Worm (Caenorhabditis elegans) whole organism, L4 larva: ENCODE measurements around the gene dkc-1.

ENCODE experiments used
- F26F4.8 ChIP-seq: fragments of 200-800 bp; sonication (Bioruptor generic); conservative IDR thresholded peaks from 2 replicates; pipeline ENCODE4 v1.3.6; 2022; ENCODE audit warnings: missing genetic modification characterization, missing compliant biosample characterization
- F37D6.2 ChIP-seq: sonication (generic microtip); optimal IDR thresholded peaks from 2 replicates; lab custom pipeline; 2016; ENCODE audit warnings: mild to moderate bottlenecking, missing genetic modification characterization, missing compliant biosample characterization
- F49E8.2 ChIP-seq: sonication (generic microtip); optimal IDR thresholded peaks from 2 replicates; lab custom pipeline; 2016; ENCODE audit warnings: missing compliant biosample characterization, mild to moderate bottlenecking, missing genetic modification characterization, borderline replicate concordance
- R02D3.7 ChIP-seq: fragments of 150-350 bp; sonication (generic microtip); optimal IDR thresholded peaks from 3 replicates; lab custom pipeline; 2014; ENCODE audit warnings: missing biosample characterization, missing genetic modification characterization
- Y5F2A.4 ChIP-seq: fragments of 200-800 bp; sonication (Bioruptor generic); optimal IDR thresholded peaks from 2 replicates; lab custom pipeline; 2018; ENCODE audit warnings: mild to moderate bottlenecking, missing genetic modification characterization, missing compliant biosample characterization
- ZK546.5 ChIP-seq, 2 experiments: sonication (generic microtip); optimal IDR thresholded peaks; 2 replicates each; lab custom pipeline; 2017; ENCODE audit warnings: missing biosample characterization in 2 of 2, missing genetic modification characterization in 2 of 2
- aha-1 ChIP-seq: fragments of 150-350 bp; peaks from one replicate; lab custom pipeline; 2014; ENCODE audit warnings: missing biosample characterization, missing genetic modification characterization
- ama-1 ChIP-seq: fragments of 150-350 bp; optimal IDR thresholded peaks from 2 replicates; lab custom pipeline; 2014; ENCODE audit warnings: inconsistent platforms, mixed read lengths
- ceh-28 ChIP-seq: fragments of 150-350 bp; optimal IDR thresholded peaks from 2 replicates; lab custom pipeline; 2014; ENCODE audit warnings: missing biosample characterization, missing genetic modification reagents, missing genetic modification characterization
- daf-12 ChIP-seq: fragments of 150-350 bp; optimal IDR thresholded peaks from 2 replicates; lab custom pipeline; 2014; ENCODE audit warnings: missing biosample characterization, missing genetic modification reagents, missing genetic modification characterization
- daf-19 ChIP-seq: fragments of 200-800 bp; sonication (Bioruptor generic); conservative IDR thresholded peaks from 2 replicates; pipeline ENCODE4 v1.3.6; 2022; ENCODE audit warnings: missing genetic modification characterization, missing compliant biosample characterization
- dmd-6 ChIP-seq: fragments of 200-800 bp; sonication (Bioruptor generic); IDR thresholded peaks from 2 replicates; pipeline ENCODE4 v1.3.6; 2022; ENCODE audit warnings: missing genetic modification reagents, missing genetic modification characterization, missing compliant biosample characterization
- dpl-1 ChIP-seq: fragments of 150-350 bp; optimal IDR thresholded peaks from 2 replicates; lab custom pipeline; 2014; ENCODE audit warnings: missing biosample characterization, missing genetic modification reagents, missing genetic modification characterization
- dve-1 ChIP-seq: sonication (generic microtip); optimal IDR thresholded peaks from 2 replicates; lab custom pipeline; 2017; ENCODE audit warnings: antibody characterized with exemption, mild to moderate bottlenecking, missing genetic modification characterization, missing compliant biosample characterization; ENCODE audit not compliant: insufficient read depth
- hif-1 ChIP-seq, 2 experiments: sonication (generic microtip); optimal IDR thresholded peaks; 2 replicates each; lab custom pipeline; 2016 to 2017; ENCODE audit warnings: missing compliant biosample characterization in 2 of 2, missing genetic modification characterization in 2 of 2, missing genetic modification reagents in 2 of 2, missing genotype in 2 of 2, mild to moderate bottlenecking in 1 of 2
- hlh-11 ChIP-seq: fragments of 200-800 bp; sonication (Bioruptor generic); optimal IDR thresholded peaks from 2 replicates; lab custom pipeline; 2018; ENCODE audit warnings: mild to moderate bottlenecking, missing genetic modification characterization, missing compliant biosample characterization
- hmg-1.1 ChIP-seq: fragments of 200-800 bp; sonication (Bioruptor generic); IDR thresholded peaks from 2 replicates; pipeline ENCODE4 v1.3.6; 2022; ENCODE audit warnings: missing genetic modification reagents, missing genetic modification characterization, missing compliant biosample characterization
- jun-1 ChIP-seq: fragments of 150-350 bp; optimal IDR thresholded peaks from 2 replicates; lab custom pipeline; 2014; ENCODE audit warnings: missing biosample characterization, missing genetic modification reagents, missing genetic modification characterization
- lin-1 ChIP-seq: fragments of 200-800 bp; sonication (Bioruptor generic); IDR thresholded peaks from 2 replicates; pipeline ENCODE4 v1.3.6; 2022; ENCODE audit warnings: missing genetic modification reagents, missing genetic modification characterization, missing compliant biosample characterization
- lin-29 ChIP-seq: fragments of 200-800 bp; sonication (Bioruptor generic); IDR thresholded peaks from 2 replicates; pipeline ENCODE4 v1.3.6; 2022; ENCODE audit warnings: missing genetic modification reagents, missing genetic modification characterization, missing compliant biosample characterization
- lin-38 ChIP-seq: fragments of 200-800 bp; sonication (Bioruptor generic); IDR thresholded peaks from 2 replicates; pipeline ENCODE4 v1.3.6; 2022; ENCODE audit warnings: missing genetic modification reagents, missing genetic modification characterization, missing compliant biosample characterization
- lsy-2 ChIP-seq, 2 experiments: fragments of 150-350 bp in 1 of 2; sonication (generic microtip) in 1 of 2; optimal IDR thresholded peaks; 2 replicates each; lab custom pipeline; 2014 to 2017; ENCODE audit warnings: missing biosample characterization in 2 of 2, missing genetic modification characterization in 2 of 2
- madf-5 ChIP-seq, 2 experiments: fragments of 200-800 bp; sonication (Bioruptor generic); IDR thresholded peaks; 2 replicates each; pipeline ENCODE4 v1.3.6; 2022; ENCODE audit warnings: missing compliant biosample characterization in 2 of 2, missing genetic modification characterization in 2 of 2
- mxl-3 ChIP-seq: fragments of 200-800 bp; sonication (Bioruptor generic); optimal IDR thresholded peaks from 2 replicates; lab custom pipeline; 2018; ENCODE audit warnings: mild to moderate bottlenecking, missing genetic modification characterization, missing compliant biosample characterization
- nhr-237 ChIP-seq: sonication (generic microtip); optimal IDR thresholded peaks from 2 replicates; lab custom pipeline; 2017; ENCODE audit warnings: missing biosample characterization, missing genetic modification characterization
- nhr-28 ChIP-seq: fragments of 150-350 bp; optimal IDR thresholded peaks from 2 replicates; lab custom pipeline; 2014; ENCODE audit warnings: missing biosample characterization, missing genetic modification characterization
- nhr-41 ChIP-seq: fragments of 200-800 bp; sonication (Bioruptor generic); IDR thresholded peaks from 2 replicates; pipeline ENCODE4 v1.3.6; 2022; ENCODE audit warnings: missing genetic modification reagents, missing genetic modification characterization, missing compliant biosample characterization
- nhr-76 ChIP-seq: fragments of 150-350 bp; optimal IDR thresholded peaks from 2 replicates; lab custom pipeline; 2014; ENCODE audit warnings: missing biosample characterization, missing genetic modification characterization
- nhr-77 ChIP-seq: fragments of 150-350 bp; optimal IDR thresholded peaks from 2 replicates; lab custom pipeline; 2014; ENCODE audit warnings: missing biosample characterization, missing genetic modification characterization
- pha-4 ChIP-seq, 2 experiments: fragments of 150-350 bp in 1 of 2; fragments of 200-800 bp in 1 of 2; sonication (Bioruptor generic) in 1 of 2; IDR thresholded peaks in 1 of 2; optimal IDR thresholded peaks in 1 of 2; 2 replicates each; pipeline versions ENCODE4 v1.3.6 to Lab custom; 2014 to 2022; ENCODE audit warnings: missing genetic modification characterization in 2 of 2, missing genetic modification reagents in 2 of 2, missing biosample characterization in 1 of 2, missing compliant biosample characterization in 1 of 2
- php-3 ChIP-seq: fragments of 200-800 bp; sonication (Bioruptor generic); IDR thresholded peaks from 2 replicates; pipeline ENCODE4 v1.3.6; 2022; ENCODE audit warnings: missing genetic modification reagents, missing genetic modification characterization, missing compliant biosample characterization
- rbr-2 ChIP-seq: sonication (generic microtip); optimal IDR thresholded peaks from 2 replicates; lab custom pipeline; 2016; ENCODE audit warnings: missing genotype, missing genetic modification characterization, missing compliant biosample characterization
- saeg-2 ChIP-seq: fragments of 200-800 bp; sonication (Bioruptor generic); IDR thresholded peaks from 2 replicates; pipeline ENCODE4 v1.3.6; 2022; ENCODE audit warnings: missing genetic modification reagents, missing genetic modification characterization, missing compliant biosample characterization
- sdz-12 ChIP-seq: fragments of 200-800 bp; sonication (Bioruptor generic); optimal IDR thresholded peaks from 2 replicates; lab custom pipeline; 2018; ENCODE audit warnings: mild to moderate bottlenecking, missing genetic modification characterization, missing compliant biosample characterization
- snpc-1.2 ChIP-seq: fragments of 200-800 bp; sonication (Bioruptor generic); IDR thresholded peaks from 2 replicates; pipeline ENCODE4 v1.3.6; 2022; ENCODE audit warnings: missing genetic modification reagents, missing genetic modification characterization, missing compliant biosample characterization
- snpc-4 ChIP-seq: fragments of 150-350 bp; optimal IDR thresholded peaks from 2 replicates; lab custom pipeline; 2014; ENCODE audit warnings: missing biosample characterization, missing genetic modification characterization
- spr-1 ChIP-seq: sonication (generic microtip); optimal IDR thresholded peaks from 2 replicates; lab custom pipeline; 2016; ENCODE audit warnings: mild to moderate bottlenecking, missing genetic modification characterization, missing compliant biosample characterization
- tra-1 ChIP-seq: fragments of 200-800 bp; sonication (Bioruptor generic); IDR thresholded peaks from 2 replicates; pipeline ENCODE4 v1.3.6; 2022; ENCODE audit warnings: missing genetic modification reagents, missing genetic modification characterization, missing compliant biosample characterization
- unc-62 ChIP-seq, 3 experiments: fragments of 150-350 bp in 1 of 3; sonication (generic microtip); optimal IDR thresholded peaks in 2 of 3; peaks in 1 of 3; 1 replicate in 1 of 3; 2 replicates in 2 of 3; lab custom pipeline; 2014 to 2017; ENCODE audit warnings: missing biosample characterization in 3 of 3, missing genetic modification characterization in 3 of 3, missing genetic modification reagents in 3 of 3, missing genotype in 1 of 3
- vab-7 ChIP-seq: fragments of 200-800 bp; sonication (Bioruptor generic); IDR thresholded peaks from 2 replicates; pipeline ENCODE4 v1.3.6; 2022; ENCODE audit warnings: missing genetic modification reagents, missing genetic modification characterization, missing compliant biosample characterization
- zag-1 ChIP-seq: fragments of 150-350 bp; optimal IDR thresholded peaks from 2 replicates; lab custom pipeline; 2014; ENCODE audit warnings: missing biosample characterization, missing genetic modification characterization

The dkc-1 gene

DNA sequence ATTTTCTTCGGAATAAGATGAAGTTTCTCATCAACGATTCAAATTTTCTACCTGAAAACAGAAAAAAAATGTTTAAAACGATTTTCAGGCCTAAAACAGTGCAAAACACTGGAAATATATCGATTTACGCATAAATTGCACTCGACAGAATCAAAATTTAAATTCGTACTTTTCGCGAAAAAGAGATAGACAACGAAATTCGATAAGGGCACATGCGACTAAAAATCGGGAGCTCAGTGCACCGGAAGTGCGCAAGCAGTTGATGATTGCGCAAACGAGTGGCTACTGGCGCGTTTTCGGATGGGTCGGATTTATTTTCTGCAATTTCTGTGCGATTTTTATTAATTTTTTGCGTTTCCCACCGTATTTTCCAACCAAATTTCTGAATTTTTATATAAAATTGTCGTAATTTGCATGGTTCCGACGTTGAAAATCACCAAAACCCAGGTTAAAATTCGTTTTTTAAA, 41.2 kb upstream of the dkc-1 start, which contains the start of the genes Y39A1A.21 and Y39A1A.22 (continued):
- TF ChIP-seq saeg-2 (GFP tag; lab: Robert Waterston, UW) (0 out of 2 replicates have a peak, but pooled peaks have one; percentile 23), lsy-2 (tag; optimal IDR thresholded peaks at IDR 0.05; lab: Kevin White, UChicago) (peak in 1 of 2 experiments; percentile 85), hlh-11 (tag; lab: Kevin White, UChicago) (peak; percentile 80), hmg-1.1 (peak; percentile 72), lin-38 (GFP tag; lab: Robert Waterston, UW) (peak; percentile 87)

- TF ChIP-seq R02D3.7 (tag; lab: Kevin White, UChicago) (no peak), snpc-1.2 (GFP tag; lab: Robert Waterston, UW) (no peak), spr-1 (tag; lab: Kevin White, UChicago) (no peak), F49E8.2 (no peak), dmd-6 (no peak), rbr-2 (tag; lab: Kevin White, UChicago) (no peak), daf-12 (tag; lab: Kevin White, UChicago) (no peak), hif-1 (tag; optimal IDR thresholded peaks at IDR 0.05; lab: Kevin White, UChicago) (no peak)
Observed at ce11 chrIII:10707461-10707860, 40.8 kb upstream of the dkc-1 start, which contains the start of gene mrpl-12. TSS of gene mrpl-12 (plus strand) at chrIII:10707761.

ce11 chrIII:10708484-10708883, 39.7 kb upstream of the dkc-1 start:
- peak; percentile 17 for TF ChIP-seq aha-1
- no peak for TF ChIP-seq daf-19

ce11 chrIII:10709676-10710075, 38.6 kb upstream of the dkc-1 start:
- TF ChIP-seq aha-1 (peak; percentile 51), vab-7 (GFP tag; lab: Robert Waterston, UW) (no peak)

- TF ChIP-seq nhr-77 (tag; lab: Kevin White, UChicago): no peak
- no peak for TF ChIP-seq vab-7 (GFP tag; lab: Robert Waterston, UW)
- TF ChIP-seq ceh-28: no peak
- no peak for TF ChIP-seq ZK546.5 (tag; optimal IDR thresholded peaks at IDR 0.05; lab: Kevin White, UChicago)
- 0 out of 2 replicates have a peak, but pooled peaks have one; percentile 14 for TF ChIP-seq lin-1
- no peak for TF ChIP-seq R02D3.7 (tag; lab: Kevin White, UChicago)
- peak; percentile 67 for TF ChIP-seq dve-1 (tag; lab: Kevin White, UChicago)
- no peak for TF ChIP-seq Y5F2A.4 (GFP tag; lab: Kevin White, UChicago)
- peak; percentile 84 for TF ChIP-seq ama-1 (lab: Kevin White, UChicago)
- peak; percentile 44 for TF ChIP-seq lin-38 (GFP tag; lab: Robert Waterston, UW)
- no peak for TF ChIP-seq snpc-4 (tag; lab: Kevin White, UChicago)
- TF ChIP-seq dpl-1 (GFP tag; lab: Kevin White, UChicago): no peak
- no peak for TF ChIP-seq tra-1 (GFP tag; lab: Robert Waterston, UW)
- no peak for TF ChIP-seq nhr-41 (GFP tag; lab: Robert Waterston, UW)
- peak in 1 of 2 experiments; percentile 62 for TF ChIP-seq unc-62 (GFP tag; optimal IDR thresholded peaks at IDR 0.05 in 1 of 2; lab: Kevin White, UChicago)
- no peak for TF ChIP-seq unc-62 (tag; optimal IDR thresholded peaks at IDR 0.05; lab: Kevin White, UChicago)
- TF ChIP-seq hmg-1.1: peak; percentile 42; the same call in 1 of the 2 replicates
- peak; percentile 51; the same call in 1 of the 2 replicates for TF ChIP-seq dmd-6
- 0 out of 2 replicates have a peak, but pooled peaks have one; percentile 44 for TF ChIP-seq pha-4 (GFP tag; IDR thresholded peaks at IDR 0.05; lab: Robert Waterston, UW)
- no peak for TF ChIP-seq pha-4 (tag; optimal IDR thresholded peaks at IDR 0.05; lab: Kevin White, UChicago)
- no peak for TF ChIP-seq nhr-76 (tag; lab: Kevin White, UChicago)
- no peak for TF ChIP-seq rbr-2 (tag; lab: Kevin White, UChicago)
- peak; percentile 40 for TF ChIP-seq mxl-3
- TF ChIP-seq jun-1 (tag; lab: Kevin White, UChicago): no peak
- peak; percentile 76 for TF ChIP-seq nhr-28 (tag; lab: Kevin White, UChicago)
- no peak for TF ChIP-seq php-3 (GFP tag; lab: Robert Waterston, UW)
- peak in 1 of 2 experiments; percentile 85; a peak in 1 of 4 replicates for TF ChIP-seq madf-5 (GFP tag; IDR thresholded peaks at IDR 0.05; lab: Robert Waterston, UW)
- no peak for TF ChIP-seq lin-29 (GFP tag; lab: Robert Waterston, UW)
- TF ChIP-seq F26F4.8 (GFP tag; lab: Robert Waterston, UW): peak; percentile 56; the same call in 1 of the 2 replicates
- TF ChIP-seq saeg-2 (GFP tag; lab: Robert Waterston, UW): no peak
- no peak for TF ChIP-seq F37D6.2 (tag; lab: Kevin White, UChicago)
- no peak for TF ChIP-seq zag-1 (tag; lab: Kevin White, UChicago)
- no peak for TF ChIP-seq nhr-237
- TF ChIP-seq sdz-12: peak; percentile 27
Observed at ce11 chrIII:10711192-10711673, 37.0 kb upstream of the dkc-1 start, which contains the start of gene W09D10.5. TSS of gene W09D10.5 (minus strand) at chrIII:10711536.
